ENCODE assay signal across 1 fruit fly cellular context in genomic region chr2L:14505004-14505835, dm6.
A peak's percentile ranks its signal among the peaks of the same experiment; 100 is the strongest.
TF ChIP-seq lines count a peak whose summit lies in the region.

No protein-coding gene starts in this region.

TF ChIP-seq in whole organism, embryonic, 481 proteins besides CTCF, POLR2A, EP300 and RAD21 (continued from another document):
- TF ChIP-seq Ptx1 (GFP tag; IDR thresholded peaks at IDR 0.05; lab: Robert Waterston, UW) (peak; percentile 52; the same call in 1 of the 2 replicates), Xrp1 (GFP tag; IDR thresholded peaks at IDR 0.05; lab: Robert Waterston, UW) (peak; percentile 91), Pdp1 (GFP tag; optimal IDR thresholded peaks at IDR 0.05; lab: Kevin White, UChicago) (peak; percentile 86 to 87), CG6683 (GFP tag; optimal IDR thresholded peaks at IDR 0.05; lab: Kevin White, UChicago) (peak; percentile 84), Fer1 (GFP tag; optimal IDR thresholded peaks at IDR 0.05; lab: Kevin White, UChicago) (peak; percentile 88), ham (GFP tag; IDR thresholded peaks at IDR 0.05; lab: Robert Waterston, UW) (peak; percentile 68; the same call in 1 of the 2 replicates), sima (GFP tag; optimal IDR thresholded peaks at IDR 0.05; lab: Kevin White, UChicago) (peak; percentile 55), so (GFP tag; IDR thresholded peaks at IDR 0.05; lab: Robert Waterston, UW) (peak; percentile 83), tio (GFP tag; optimal IDR thresholded peaks at IDR 0.05; lab: Kevin White, UChicago) (peak; percentile 84), CG10274 (GFP tag; optimal IDR thresholded peaks at IDR 0.05; lab: Kevin White, UChicago) (peak; percentile 67), Ravus (GFP tag; IDR thresholded peaks at IDR 0.05; lab: Robert Waterston, UW) (no peak), Ssrp (tag; optimal IDR thresholded peaks at IDR 0.05; lab: Kevin White, UChicago) (peak; percentile 37), CG16815 (GFP tag; optimal IDR thresholded peaks at IDR 0.05; lab: Kevin White, UChicago) (peak; percentile 59), CG7745 (tag; optimal IDR thresholded peaks at IDR 0.05; lab: Kevin White, UChicago) (peak; percentile 88), br (optimal IDR thresholded peaks at IDR 0.05; lab: Kevin White, UChicago) (no peak), BtbVII (GFP tag; optimal IDR thresholded peaks at IDR 0.05; lab: Kevin White, UChicago) (peak; percentile 89), eve (GFP tag; optimal IDR thresholded peaks at IDR 0.05; lab: Kevin White, UChicago) (peak in 1 of 2 experiments; percentile 86), Mad (GFP tag; optimal IDR thresholded peaks at IDR 0.05; lab: Kevin White, UChicago) (peak; percentile 81), CG31441 (GFP tag; IDR thresholded peaks at IDR 0.05; lab: Robert Waterston, UW) (peak; percentile 78), CG34376 (GFP tag; optimal IDR thresholded peaks at IDR 0.05; lab: Kevin White, UChicago) (peak; percentile 51), CG32532 (GFP tag; IDR thresholded peaks at IDR 0.05; lab: Robert Waterston, UW) (peak; percentile 47; the same call in 1 of the 2 replicates), CG11247 (GFP tag; IDR thresholded peaks at IDR 0.05; lab: Robert Waterston, UW) (peak; percentile 87), Trl (optimal IDR thresholded peaks at IDR 0.05; lab: Kevin White, UChicago) (no peak), Trl (GFP tag; optimal IDR thresholded peaks at IDR 0.05; lab: Kevin White, UChicago) (peak; percentile 97), NK7.1 (GFP tag; optimal IDR thresholded peaks at IDR 0.05; lab: Kevin White, UChicago) (peak; percentile 89), CG4854 (GFP tag; optimal IDR thresholded peaks at IDR 0.05; lab: Kevin White, UChicago) (peak; percentile 78), CG7372 (GFP tag; IDR thresholded peaks at IDR 0.05; lab: Robert Waterston, UW) (peak; percentile 73), ato (GFP tag; IDR thresholded peaks at IDR 0.05; lab: Robert Waterston, UW; ENCODE audit: partially characterized antibody) (no peak), CG12236 (GFP tag; optimal IDR thresholded peaks at IDR 0.05; lab: Kevin White, UChicago) (peak; percentile 97), zen2 (GFP tag; IDR thresholded peaks at IDR 0.05; lab: Robert Waterston, UW; ENCODE audit: partially characterized antibody) (no peak), Vsx1 (GFP tag; optimal IDR thresholded peaks at IDR 0.05; lab: Kevin White, UChicago) (peak; percentile 94), jing (GFP tag; optimal IDR thresholded peaks at IDR 0.05; lab: Kevin White, UChicago) (peak; percentile 69), CG2712 (tag; optimal IDR thresholded peaks at IDR 0.05; lab: Kevin White, UChicago) (peak; percentile 76), CG14710 (tag; optimal IDR thresholded peaks at IDR 0.05; lab: Kevin White, UChicago) (peak; percentile 86), pfk (GFP tag; optimal IDR thresholded peaks at IDR 0.05; lab: Kevin White, UChicago) (peak; percentile 67), CG17328 (GFP tag; IDR thresholded peaks at IDR 0.05; lab: Robert Waterston, UW) (peak; percentile 67; the same call in 1 of the 2 replicates), CG1832 (GFP tag; optimal IDR thresholded peaks at IDR 0.05; lab: Kevin White, UChicago) (no peak), Spps (tag; optimal IDR thresholded peaks at IDR 0.05; lab: Kevin White, UChicago) (peak; percentile 70), CG15696 (tag; optimal IDR thresholded peaks at IDR 0.05; lab: Kevin White, UChicago) (peak; percentile 92), eyg (GFP tag; optimal IDR thresholded peaks at IDR 0.05; lab: Kevin White, UChicago) (peak; percentile 93), CG10366 (GFP tag; IDR thresholded peaks at IDR 0.05; lab: Robert Waterston, UW) (peak; percentile 40; the same call in 1 of the 2 replicates), HLH3B (GFP tag; IDR thresholded peaks at IDR 0.05; lab: Robert Waterston, UW) (peak; percentile 82; the same call in 1 of the 2 replicates), Taf1 (GFP tag; IDR thresholded peaks at IDR 0.05; lab: Robert Waterston, UW) (0 out of 2 replicates have a peak, but pooled peaks have one; percentile 9), Stat92E (GFP tag; optimal IDR thresholded peaks at IDR 0.05; lab: Kevin White, UChicago) (no peak), CkIIα-i1 (GFP tag; IDR thresholded peaks at IDR 0.05; lab: Robert Waterston, UW) (peak; percentile 7; the same call in 1 of the 2 replicates), sob (GFP tag; IDR thresholded peaks at IDR 0.05; lab: Robert Waterston, UW) (peak; percentile 82), grau (tag; optimal IDR thresholded peaks at IDR 0.05; lab: Kevin White, UChicago) (peak; percentile 73), CG4707 (GFP tag; optimal IDR thresholded peaks at IDR 0.05; lab: Kevin White, UChicago) (peak; percentile 90), CoRest (tag; optimal IDR thresholded peaks at IDR 0.05; lab: Kevin White, UChicago) (peak; percentile 88), CG6854 (GFP tag; optimal IDR thresholded peaks at IDR 0.05; lab: Kevin White, UChicago) (peak; percentile 79), D19B (GFP tag; optimal IDR thresholded peaks at IDR 0.05; lab: Kevin White, UChicago) (peak; percentile 46), Hr3 (GFP tag; optimal IDR thresholded peaks at IDR 0.05; lab: Kevin White, UChicago) (peak; percentile 68), CG15073 (GFP tag; optimal IDR thresholded peaks at IDR 0.05; lab: Kevin White, UChicago) (peak; percentile 46), ftz-f1 (GFP tag; optimal IDR thresholded peaks at IDR 0.05; lab: Kevin White, UChicago) (no peak), CG1603 (tag; optimal IDR thresholded peaks at IDR 0.05; lab: Kevin White, UChicago) (peak; percentile 92), Rx (GFP tag; IDR thresholded peaks at IDR 0.05; lab: Robert Waterston, UW) (0 out of 2 replicates have a peak, but pooled peaks have one; percentile 13), onecut (GFP tag; IDR thresholded peaks at IDR 0.05; lab: Robert Waterston, UW) (peak; percentile 80), CG2678 (tag; optimal IDR thresholded peaks at IDR 0.05; lab: Kevin White, UChicago) (peak; percentile 90), CG8478 (optimal IDR thresholded peaks at IDR 0.05; lab: Kevin White, UChicago) (no peak), pho (GFP tag; optimal IDR thresholded peaks at IDR 0.05; lab: Kevin White, UChicago) (peak; percentile 91), CG14050 (GFP tag; IDR thresholded peaks at IDR 0.05; lab: Robert Waterston, UW) (0 out of 3 replicates have a peak, but pooled peaks have one; percentile 36), ssp (GFP tag; IDR thresholded peaks at IDR 0.05; lab: Robert Waterston, UW) (no peak), Lhr (GFP tag; optimal IDR thresholded peaks at IDR 0.05; lab: Kevin White, UChicago) (peak; percentile 84), bowl (GFP tag; IDR thresholded peaks at IDR 0.05; lab: Robert Waterston, UW) (peak; percentile 63; the same call in 1 of the 2 replicates), en (GFP tag; optimal IDR thresholded peaks at IDR 0.05; lab: Kevin White, UChicago) (peak; percentile 77), HmgZ (tag; optimal IDR thresholded peaks at IDR 0.05; lab: Kevin White, UChicago) (peak; percentile 92), ind (GFP tag; optimal IDR thresholded peaks at IDR 0.05; lab: Kevin White, UChicago) (peak; percentile 56), hth (optimal IDR thresholded peaks at IDR 0.05; lab: Kevin White, UChicago) (no peak), Fer3 (tag; optimal IDR thresholded peaks at IDR 0.05; lab: Kevin White, UChicago) (peak; percentile 76), CG1024 (GFP tag; IDR thresholded peaks at IDR 0.05; lab: Robert Waterston, UW) (peak; percentile 69), CG8388 (GFP tag; optimal IDR thresholded peaks at IDR 0.05; lab: Kevin White, UChicago) (peak; percentile 52), esg (GFP tag; conservative IDR thresholded peaks at IDR 0.05; lab: Robert Waterston, UW) (no peak), Sry-δ (GFP tag; optimal IDR thresholded peaks at IDR 0.05; lab: Kevin White, UChicago) (peak; percentile 54), lilli (GFP tag; optimal IDR thresholded peaks at IDR 0.05; lab: Kevin White, UChicago) (peak; percentile 46), Mes4 (GFP tag; optimal IDR thresholded peaks at IDR 0.05; lab: Kevin White, UChicago) (peak; percentile 93), chinmo (GFP tag; IDR thresholded peaks at IDR 0.05; lab: Robert Waterston, UW; ENCODE audit: partially characterized antibody) (0 out of 4 replicates have a peak, but pooled peaks have one; percentile 44), CG2129 (GFP tag; IDR thresholded peaks at IDR 0.05; lab: Robert Waterston, UW; ENCODE audit: partially characterized antibody) (no peak), HHEX (GFP tag; optimal IDR thresholded peaks at IDR 0.05; lab: Kevin White, UChicago) (peak; percentile 94), CG7786 (GFP tag; optimal IDR thresholded peaks at IDR 0.05; lab: Kevin White, UChicago) (peak; percentile 85), zf30C (GFP tag; optimal IDR thresholded peaks at IDR 0.05; lab: Kevin White, UChicago) (no peak), gcm2 (GFP tag; optimal IDR thresholded peaks at IDR 0.05; lab: Kevin White, UChicago) (peak; percentile 77), unc-4 (GFP tag; IDR thresholded peaks at IDR 0.05; lab: Robert Waterston, UW; ENCODE audit: partially characterized antibody) (no peak), ken (GFP tag; IDR thresholded peaks at IDR 0.05; lab: Robert Waterston, UW) (peak; percentile 68; the same call in 2 of the 3 replicates), YL-1 (GFP tag; optimal IDR thresholded peaks at IDR 0.05; lab: Kevin White, UChicago) (peak; percentile 90), odd (GFP tag; optimal IDR thresholded peaks at IDR 0.05; lab: Kevin White, UChicago) (peak; percentile 89), crc (GFP tag; optimal IDR thresholded peaks at IDR 0.05; lab: Kevin White, UChicago) (peak; percentile 84), repo (GFP tag; optimal IDR thresholded peaks at IDR 0.05; lab: Kevin White, UChicago) (peak; percentile 83), CG12744 (GFP tag; optimal IDR thresholded peaks at IDR 0.05; lab: Kevin White, UChicago) (peak; percentile 87), CG33557 (GFP tag; optimal IDR thresholded peaks at IDR 0.05; lab: Kevin White, UChicago) (peak; percentile 93), tin (GFP tag; optimal IDR thresholded peaks at IDR 0.05; lab: Kevin White, UChicago) (peak; percentile 60), fu2 (GFP tag; optimal IDR thresholded peaks at IDR 0.05; lab: Kevin White, UChicago) (peak; percentile 70), tna (GFP tag; IDR thresholded peaks at IDR 0.05; lab: Robert Waterston, UW; ENCODE audit: partially characterized antibody) (no peak), CG4820 (GFP tag; optimal IDR thresholded peaks at IDR 0.05; lab: Kevin White, UChicago) (peak; percentile 32), Fer2 (tag; optimal IDR thresholded peaks at IDR 0.05; lab: Kevin White, UChicago) (peak; percentile 73), abd-A (tag; optimal IDR thresholded peaks at IDR 0.05; lab: Kevin White, UChicago) (no peak), ttk (GFP tag; IDR thresholded peaks at IDR 0.05; lab: Robert Waterston, UW) (peak; percentile 20; the same call in 1 of the 2 replicates), kni (GFP tag; optimal IDR thresholded peaks at IDR 0.05; lab: Kevin White, UChicago) (peak; percentile 89), Hsf (GFP tag; optimal IDR thresholded peaks at IDR 0.05; lab: Kevin White, UChicago) (peak; percentile 81), Atf-2 (GFP tag; optimal IDR thresholded peaks at IDR 0.05; lab: Kevin White, UChicago) (peak; percentile 78), crp (GFP tag; optimal IDR thresholded peaks at IDR 0.05; lab: Kevin White, UChicago) (peak in 1 of 2 experiments; percentile 41), CG17612 (GFP tag; IDR thresholded peaks at IDR 0.05; lab: Robert Waterston, UW) (peak; percentile 61; the same call in 1 of the 2 replicates), wor (GFP tag; IDR thresholded peaks at IDR 0.05; lab: Robert Waterston, UW) (0 out of 2 replicates have a peak, but pooled peaks have one; percentile 15), CG4424 (GFP tag; optimal IDR thresholded peaks at IDR 0.05; lab: Kevin White, UChicago) (peak; percentile 74), CG18011 (GFP tag; optimal IDR thresholded peaks at IDR 0.05; lab: Kevin White, UChicago) (peak; percentile 81), Sox100B (GFP tag; optimal IDR thresholded peaks at IDR 0.05; lab: Kevin White, UChicago) (peak; percentile 89), sc (optimal IDR thresholded peaks at IDR 0.05; lab: Kevin White, UChicago) (no peak), sc (GFP tag; optimal IDR thresholded peaks at IDR 0.05; lab: Kevin White, UChicago) (peak; percentile 90), CG6791 (GFP tag; IDR thresholded peaks at IDR 0.05; lab: Robert Waterston, UW; ENCODE audit: partially characterized antibody) (no peak), dimm (GFP tag; IDR thresholded peaks at IDR 0.05; lab: Robert Waterston, UW) (no peak; the same call in 1 of the 2 replicates), h (optimal IDR thresholded peaks at IDR 0.05; lab: Kevin White, UChicago) (no peak), shn (GFP tag; optimal IDR thresholded peaks at IDR 0.05; lab: Kevin White, UChicago) (peak; percentile 90), CG4404 (GFP tag; IDR thresholded peaks at IDR 0.05; lab: Robert Waterston, UW) (peak; percentile 6; the same call in 1 of the 2 replicates), phol (tag; optimal IDR thresholded peaks at IDR 0.05; lab: Kevin White, UChicago) (peak; percentile 19), gfzf (GFP tag; optimal IDR thresholded peaks at IDR 0.05; lab: Kevin White, UChicago) (no peak), C15 (GFP tag; IDR thresholded peaks at IDR 0.05; lab: Robert Waterston, UW) (0 out of 3 replicates have a peak, but pooled peaks have one; percentile 9), CG9797 (GFP tag; optimal IDR thresholded peaks at IDR 0.05; lab: Kevin White, UChicago) (peak; percentile 14), gt (GFP tag; IDR thresholded peaks at IDR 0.05; lab: Robert Waterston, UW) (peak; percentile 57; the same call in 1 of the 2 replicates), Bteb2 (GFP tag; optimal IDR thresholded peaks at IDR 0.05; lab: Kevin White, UChicago) (peak; percentile 92), CG7928 (GFP tag; optimal IDR thresholded peaks at IDR 0.05; lab: Kevin White, UChicago) (peak; percentile 71)
